Worm (Caenorhabditis elegans): ENCODE measurements around the gene F36G9.13.

F36G9.13 gene

DNA sequence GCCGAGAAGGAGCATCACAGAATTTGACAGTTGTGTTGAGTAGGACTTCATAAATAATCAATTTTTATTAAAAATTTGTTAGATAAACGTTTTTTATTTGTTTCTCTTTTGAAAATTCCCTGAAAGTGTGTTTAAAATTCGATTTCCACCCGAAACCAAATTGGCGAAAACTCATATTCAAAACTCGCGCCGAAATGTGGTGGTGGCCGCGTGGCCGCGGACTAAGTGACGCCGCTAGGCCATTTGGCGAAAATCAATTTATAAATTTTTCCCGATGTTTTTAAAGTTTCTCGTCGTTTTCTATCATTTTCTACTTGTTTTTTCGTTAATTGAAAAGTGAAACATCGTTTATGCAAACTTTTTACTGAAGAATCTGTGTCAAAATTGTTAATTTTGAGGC lies 39.5 kb downstream of the F36G9.13 start (continued):
- TF ChIP-seq mdl-1 (tag; optimal IDR thresholded peaks at IDR 0.05) = no peak
- no peak for TF ChIP-seq unc-39 (tag; optimal IDR thresholded peaks at IDR 0.05)

DNA sequence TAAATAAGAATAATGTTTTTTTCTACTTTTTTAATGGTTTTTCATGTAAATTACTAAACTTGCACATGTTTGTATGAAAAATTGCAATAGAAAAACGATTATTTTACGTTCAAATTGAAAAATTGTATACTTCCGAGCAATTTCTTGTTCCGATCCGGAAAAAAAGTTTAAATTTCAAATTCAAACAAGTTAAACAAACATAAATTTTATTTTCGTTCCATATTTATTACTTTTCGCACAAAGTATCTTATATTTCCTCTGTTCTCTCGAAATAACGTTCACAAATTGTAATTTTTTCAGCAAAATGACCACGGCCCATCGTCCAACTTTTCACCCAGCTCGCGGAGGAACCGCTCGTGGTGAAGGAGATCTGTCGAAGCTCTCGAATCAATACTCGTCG lies 40.0 kb downstream of the F36G9.13 start, which contains the start of gene cwc-15:
Gene cwc-15, plus strand, starts transcription at position 301 of the 400 bp plus-strand sequence.
- TF ChIP-seq nhr-10 (tag; optimal IDR thresholded peaks at IDR 0.05) (no peak), unc-55 (GFP tag; optimal IDR thresholded peaks at IDR 0.05) (no peak), skn-1 (tag; optimal IDR thresholded peaks at IDR 0.05) (no peak), lsy-2 (tag; optimal IDR thresholded peaks at IDR 0.05) (no peak), F13H6.1 (tag; optimal IDR thresholded peaks at IDR 0.05) (no peak), lin-39 (tag; optimal IDR thresholded peaks at IDR 0.05) (no peak), C34F6.9 (tag; optimal IDR thresholded peaks at IDR 0.05) (no peak), mab-5 (tag; optimal IDR thresholded peaks at IDR 0.05) (no peak), egl-27 (tag; optimal IDR thresholded peaks at IDR 0.05) (no peak), unc-39 (tag; optimal IDR thresholded peaks at IDR 0.05) (no peak), nhr-6 (tag; optimal IDR thresholded peaks at IDR 0.05) (no peak), ztf-4 (tag; optimal IDR thresholded peaks at IDR 0.05) (no peak)

DNA sequence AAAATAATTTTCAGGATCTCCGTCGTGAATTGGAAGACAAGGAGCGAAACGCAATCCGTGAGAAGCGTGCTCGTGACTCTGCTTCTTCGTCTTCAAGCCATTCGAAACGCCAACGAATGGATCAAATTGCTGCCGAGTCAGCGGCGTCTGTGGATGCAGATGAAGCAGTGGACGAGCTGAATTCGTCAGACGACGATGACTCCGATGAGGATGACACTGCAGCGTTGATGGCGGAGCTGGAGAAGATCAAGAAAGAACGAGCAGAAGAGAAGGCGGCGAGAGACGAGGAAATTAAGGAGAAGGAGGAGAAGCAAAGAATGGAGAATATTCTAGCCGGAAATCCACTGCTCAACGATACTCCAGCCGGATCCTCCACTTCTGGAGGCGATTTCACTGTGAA lies 40.5 kb downstream of the F36G9.13 start:
- TF ChIP-seq blmp-1 (tag; optimal IDR thresholded peaks at IDR 0.05; ENCODE audit: insufficient read depth) (no peak), nhr-10 (tag; optimal IDR thresholded peaks at IDR 0.05) (no peak)

DNA sequence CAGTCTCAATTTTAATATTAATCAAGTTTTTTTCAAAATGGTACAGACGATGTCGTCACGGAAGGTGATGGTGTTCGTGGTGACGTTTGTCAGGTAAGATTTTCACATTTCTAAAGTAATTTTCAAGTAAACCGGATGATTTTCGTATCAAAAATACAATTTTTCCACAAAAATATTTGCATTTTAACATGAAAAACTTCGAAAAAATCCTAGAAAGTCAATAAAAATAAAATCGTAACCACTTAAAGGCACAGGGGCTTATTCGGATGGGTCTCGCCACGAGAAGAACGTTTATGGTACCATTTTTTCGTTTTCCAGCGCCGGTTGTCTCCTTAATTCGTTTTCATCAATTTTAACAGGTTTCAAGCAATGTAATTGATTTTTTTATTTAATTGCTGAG lies 41.2 kb downstream of the F36G9.13 start, which contains the start of gene T10C6.6:
Gene T10C6.6, plus strand, starts transcription at position 27 of the 400 bp plus-strand sequence.
- TF ChIP-seq nhr-6 (tag; optimal IDR thresholded peaks at IDR 0.05) = no peak
- no peak for TF ChIP-seq lin-39 (tag; optimal IDR thresholded peaks at IDR 0.05)
- TF ChIP-seq nhr-237 (tag; optimal IDR thresholded peaks at IDR 0.05) = no peak
- TF ChIP-seq lsy-2 (tag; optimal IDR thresholded peaks at IDR 0.05) = no peak
- TF ChIP-seq sem-4 (tag; optimal IDR thresholded peaks at IDR 0.05) = no peak
- no peak for TF ChIP-seq ZK546.5 (tag; optimal IDR thresholded peaks at IDR 0.05)
- no peak for TF ChIP-seq unc-55 (GFP tag; optimal IDR thresholded peaks at IDR 0.05)
- TF ChIP-seq sma-9 (GFP tag; optimal IDR thresholded peaks at IDR 0.05) = no peak
- no peak for TF ChIP-seq sma-9 (tag; optimal IDR thresholded peaks at IDR 0.05)
- TF ChIP-seq peb-1 (tag; optimal IDR thresholded peaks at IDR 0.05) = no peak
- no peak for TF ChIP-seq elt-3 (tag; optimal IDR thresholded peaks at IDR 0.05)
- TF ChIP-seq fos-1 (tag; optimal IDR thresholded peaks at IDR 0.05) = no peak
- no peak for TF ChIP-seq lin-11 (tag; optimal IDR thresholded peaks at IDR 0.05)
- TF ChIP-seq C34F6.9 (tag; optimal IDR thresholded peaks at IDR 0.05) = no peak
- TF ChIP-seq ztf-11 (tag; optimal IDR thresholded peaks at IDR 0.05) = no peak
- TF ChIP-seq alr-1 (tag; optimal IDR thresholded peaks at IDR 0.05) = no peak
- TF ChIP-seq nhr-11 (tag; optimal IDR thresholded peaks at IDR 0.05) = no peak
- no peak for TF ChIP-seq nhr-23 (tag; optimal IDR thresholded peaks at IDR 0.05)
- no peak for TF ChIP-seq ama-1 (optimal IDR thresholded peaks at IDR 0.05)

DNA sequence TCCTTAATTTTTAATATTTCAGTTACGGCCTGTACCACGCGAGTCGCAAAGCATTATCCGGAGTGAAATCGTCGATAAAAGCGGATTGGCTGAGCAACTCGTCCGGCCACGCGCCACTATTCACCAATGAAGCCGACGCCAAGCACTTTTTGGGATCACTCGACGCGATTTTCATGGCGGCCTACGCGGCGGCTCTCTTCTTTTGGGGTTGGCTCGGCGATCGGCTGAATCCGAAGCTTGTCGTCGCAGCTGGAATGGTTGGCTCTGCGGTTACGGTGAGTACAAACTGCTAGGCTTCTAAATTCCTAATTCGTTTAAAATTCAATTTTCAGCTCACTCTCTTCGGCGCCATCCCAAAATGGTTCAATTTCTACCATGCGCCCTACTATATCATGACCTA lies 41.8 kb downstream of the F36G9.13 start:
- TF ChIP-seq lsy-2 (tag; optimal IDR thresholded peaks at IDR 0.05) = no peak

DNA sequence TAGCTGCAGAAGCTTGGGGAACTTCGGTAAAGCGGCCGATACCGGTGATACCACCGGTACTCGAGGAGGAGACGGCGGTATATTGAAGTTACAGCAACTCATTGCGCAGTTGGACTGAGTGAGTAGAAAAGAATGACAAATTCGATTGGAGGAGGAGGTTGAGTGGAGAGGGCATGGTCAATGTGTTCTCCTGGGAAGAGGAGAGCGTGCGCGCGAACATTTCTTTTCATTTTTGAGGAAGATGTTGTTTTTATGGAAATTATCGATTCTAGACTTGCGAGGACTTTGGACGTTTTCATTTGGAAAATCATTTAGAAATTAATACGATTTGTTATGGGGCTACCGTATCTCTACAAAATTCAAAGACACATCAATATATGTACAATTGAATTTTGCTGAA lies 46.1 kb downstream of the F36G9.13 start:
- TF ChIP-seq crh-2 (tag; optimal IDR thresholded peaks at IDR 0.05) = no peak
- TF ChIP-seq nhr-21 (tag; optimal IDR thresholded peaks at IDR 0.05) = no peak
- no peak for TF ChIP-seq sma-3 (GFP tag; optimal IDR thresholded peaks at IDR 0.05)
- no peak for TF ChIP-seq Y55F3AM.14 (GFP tag; optimal IDR thresholded peaks at IDR 0.05)
- TF ChIP-seq mbf-1 (tag; optimal IDR thresholded peaks at IDR 0.05) = no peak
- TF ChIP-seq unc-39 (tag; optimal IDR thresholded peaks at IDR 0.05) = no peak
- TF ChIP-seq nhr-11 (tag; optimal IDR thresholded peaks at IDR 0.05) = no peak
- no peak for TF ChIP-seq mab-5 (tag; optimal IDR thresholded peaks at IDR 0.05)
- no peak for TF ChIP-seq elt-3 (tag; optimal IDR thresholded peaks at IDR 0.05)
- TF ChIP-seq aly-2 (tag; optimal IDR thresholded peaks at IDR 0.05) = no peak
- no peak for TF ChIP-seq nhr-6 (tag; optimal IDR thresholded peaks at IDR 0.05)
- no peak for TF ChIP-seq ztf-11 (tag; optimal IDR thresholded peaks at IDR 0.05)
- no peak for TF ChIP-seq lin-13 (GFP tag; optimal IDR thresholded peaks at IDR 0.05)
- no peak for TF ChIP-seq zag-1 (tag; optimal IDR thresholded peaks at IDR 0.05)
- TF ChIP-seq ztf-1 (GFP tag; conservative IDR thresholded peaks at IDR 0.05) = no peak
- no peak for TF ChIP-seq nhr-23 (tag; optimal IDR thresholded peaks at IDR 0.05)
- no peak for TF ChIP-seq blmp-1 (tag; optimal IDR thresholded peaks at IDR 0.05; ENCODE audit: insufficient read depth)
